Fruit fly (Drosophila melanogaster) whole organism, prepupa: Measurements from ENCODE around the gene st.

ENCODE experiments used
- Blimp-1 ChIP-seq: fragments of 200-800 bp; sonication (Bioruptor generic); optimal IDR thresholded peaks from 3 replicates; lab custom pipeline; 2017; ENCODE audit warnings: missing biosample characterization, missing genetic modification characterization, mild to moderate bottlenecking, moderate library complexity, missing genetic modification reagents
- CG10631 ChIP-seq: fragments of 200-800 bp; sonication (Bioruptor generic); optimal IDR thresholded peaks from 2 replicates; lab custom pipeline; 2016; ENCODE audit warnings: missing biosample characterization, missing genetic modification characterization
- CG11762 ChIP-seq: fragments of 200-800 bp; sonication (Bioruptor generic); optimal IDR thresholded peaks from 3 replicates; lab custom pipeline; 2016; ENCODE audit warnings: missing biosample characterization, missing genetic modification characterization; ENCODE audit not compliant: insufficient read depth
- CG11902 ChIP-seq: fragments of 200-800 bp; sonication (Bioruptor generic); optimal IDR thresholded peaks from 3 replicates; lab custom pipeline; 2016; ENCODE audit warnings: missing biosample characterization, missing genetic modification characterization
- CG15336 ChIP-seq: fragments of 200-800 bp; sonication (Bioruptor generic); IDR thresholded peaks from 2 replicates; pipeline ENCODE4 v1.3.6; 2022; ENCODE audit warnings: missing biosample characterization, missing genetic modification characterization
- CG1621 ChIP-seq: fragments of 200-800 bp; sonication (Bioruptor generic); optimal IDR thresholded peaks from 3 replicates; lab custom pipeline; 2018; ENCODE audit warnings: missing biosample characterization, mild to moderate bottlenecking, missing genetic modification characterization
- CG3032 ChIP-seq: fragments of 200-800 bp; optimal IDR thresholded peaks from 2 replicates; lab custom pipeline; 2019; ENCODE audit warnings: missing biosample characterization, mild to moderate bottlenecking, missing genetic modification characterization, moderate library complexity
- CG31627 ChIP-seq: fragments of 200-800 bp; sonication (Bioruptor generic); optimal IDR thresholded peaks from 3 replicates; lab custom pipeline; 2016; ENCODE audit warnings: missing biosample characterization, missing genetic modification characterization
- CG32006 ChIP-seq: fragments of 200-800 bp; sonication (Bioruptor generic); optimal IDR thresholded peaks from 3 replicates; lab custom pipeline; 2017; ENCODE audit warnings: missing biosample characterization, mild to moderate bottlenecking, missing genetic modification characterization
- CG34406 ChIP-seq: fragments of 200-800 bp; sonication (Bioruptor generic); optimal IDR thresholded peaks from 3 replicates; lab custom pipeline; 2016; ENCODE audit warnings: missing biosample characterization, missing genetic modification characterization
- CG4318 ChIP-seq: fragments of 200-800 bp; sonication (Bioruptor generic); optimal IDR thresholded peaks from 3 replicates; lab custom pipeline; 2017; ENCODE audit warnings: missing biosample characterization, mild to moderate bottlenecking, missing genetic modification characterization
- CG6163 ChIP-seq: fragments of 200-800 bp; sonication (Bioruptor generic); IDR thresholded peaks from 3 replicates; pipeline ENCODE4 v1.3.6; 2022; ENCODE audit warnings: missing biosample characterization, missing genetic modification characterization
- CG6276 ChIP-seq: fragments of 200-800 bp; sonication (Bioruptor generic); optimal IDR thresholded peaks from 2 replicates; lab custom pipeline; 2017; ENCODE audit warnings: missing biosample characterization, mild to moderate bottlenecking, missing genetic modification characterization
- CG6792 ChIP-seq: fragments of 200-800 bp; sonication (Bioruptor generic); optimal IDR thresholded peaks from 3 replicates; lab custom pipeline; 2016; ENCODE audit warnings: missing biosample characterization, missing genetic modification characterization
- CG6808 ChIP-seq: fragments of 200-800 bp; sonication (Bioruptor generic); optimal IDR thresholded peaks from 3 replicates; lab custom pipeline; 2017; ENCODE audit warnings: missing biosample characterization, missing genetic modification characterization, mild to moderate bottlenecking, moderate library complexity, missing genetic modification reagents
- CG6854 ChIP-seq: fragments of 200-800 bp; sonication (Bioruptor generic); optimal IDR thresholded peaks from 2 replicates; lab custom pipeline; 2017; ENCODE audit warnings: missing biosample characterization, mild to moderate bottlenecking, missing genetic modification characterization
- CG7368 ChIP-seq: fragments of 200-800 bp; sonication (Bioruptor generic); optimal IDR thresholded peaks from 3 replicates; lab custom pipeline; 2016; ENCODE audit warnings: missing biosample characterization, missing genetic modification characterization
- CG8119 ChIP-seq: fragments of 200-800 bp; sonication (Bioruptor generic); IDR thresholded peaks from 3 replicates; pipeline ENCODE4 v1.3.6; 2022; ENCODE audit warnings: missing biosample characterization, missing genetic modification characterization
- CG8632 ChIP-seq: fragments of 200-800 bp; sonication (Bioruptor generic); optimal IDR thresholded peaks from 3 replicates; lab custom pipeline; 2016; ENCODE audit warnings: missing biosample characterization, missing genetic modification characterization
- Eip75B ChIP-seq: fragments of 200-800 bp; sonication (Bioruptor generic); optimal IDR thresholded peaks from 3 replicates; lab custom pipeline; 2016; ENCODE audit warnings: missing biosample characterization, missing genetic modification characterization
- Eip78C ChIP-seq: fragments of 200-800 bp; sonication (Bioruptor generic); peaks from one replicate; lab custom pipeline; 2016; ENCODE audit warnings: missing biosample characterization, missing genetic modification characterization
- Eip93F ChIP-seq: fragments of 200-800 bp; sonication (Bioruptor generic); optimal IDR thresholded peaks from 2 replicates; lab custom pipeline; 2016; ENCODE audit warnings: missing biosample characterization, mild to moderate bottlenecking, missing genetic modification characterization
- Ets21C ChIP-seq: fragments of 200-800 bp; sonication (Bioruptor generic); optimal IDR thresholded peaks from 3 replicates; lab custom pipeline; 2016; ENCODE audit warnings: missing biosample characterization, missing genetic modification characterization
- Ets96B ChIP-seq: fragments of 200-800 bp; optimal IDR thresholded peaks from 2 replicates; lab custom pipeline; 2019; ENCODE audit warnings: missing biosample characterization, mild to moderate bottlenecking, missing genetic modification characterization, moderate library complexity
- Hr39 ChIP-seq: fragments of 200-800 bp; sonication (Bioruptor generic); optimal IDR thresholded peaks from 2 replicates; lab custom pipeline; 2016; ENCODE audit warnings: missing biosample characterization, missing genetic modification characterization
- Hr4 ChIP-seq: fragments of 200-800 bp; sonication (Bioruptor generic); optimal IDR thresholded peaks from 3 replicates; lab custom pipeline; 2016; ENCODE audit warnings: missing biosample characterization, missing genetic modification characterization
- Lpt ChIP-seq: fragments of 200-800 bp; sonication (Bioruptor generic); optimal IDR thresholded peaks from 3 replicates; lab custom pipeline; 2016; ENCODE audit warnings: missing biosample characterization, missing genetic modification characterization
- OdsH ChIP-seq: fragments of 200-800 bp; sonication (Bioruptor generic); optimal IDR thresholded peaks from 3 replicates; lab custom pipeline; 2016; ENCODE audit warnings: missing biosample characterization, missing genetic modification characterization
- Smox ChIP-seq: fragments of 200-800 bp; sonication (Bioruptor generic); optimal IDR thresholded peaks from 3 replicates; lab custom pipeline; 2016; ENCODE audit warnings: missing biosample characterization, missing genetic modification characterization
- Sox102F ChIP-seq: fragments of 200-800 bp; sonication (Bioruptor generic); optimal IDR thresholded peaks from 2 replicates; lab custom pipeline; 2016; ENCODE audit warnings: missing biosample characterization, mild to moderate bottlenecking, missing genetic modification characterization
- Sox15 ChIP-seq: fragments of 200-800 bp; sonication (Bioruptor generic); optimal IDR thresholded peaks from 3 replicates; lab custom pipeline; 2016; ENCODE audit warnings: missing biosample characterization, missing genetic modification characterization
- achi ChIP-seq: fragments of 200-800 bp; sonication (Bioruptor generic); optimal IDR thresholded peaks from 3 replicates; lab custom pipeline; 2016; ENCODE audit warnings: missing biosample characterization, missing genetic modification characterization
- acj6 ChIP-seq: fragments of 200-800 bp; sonication (Bioruptor generic); optimal IDR thresholded peaks from 3 replicates; lab custom pipeline; 2016; ENCODE audit warnings: missing biosample characterization, missing genetic modification characterization
- cyc ChIP-seq: fragments of 200-800 bp; sonication (Bioruptor generic); optimal IDR thresholded peaks from 3 replicates; lab custom pipeline; 2016; ENCODE audit warnings: missing biosample characterization, missing genetic modification characterization
- dac ChIP-seq: fragments of 200-800 bp; sonication (Bioruptor generic); optimal IDR thresholded peaks from 2 replicates; lab custom pipeline; 2017; ENCODE audit warnings: missing biosample characterization, mild to moderate bottlenecking, missing genetic modification characterization
- dsx ChIP-seq: fragments of 200-800 bp; optimal IDR thresholded peaks from 3 replicates; lab custom pipeline; 2019; ENCODE audit warnings: missing biosample characterization, mild to moderate bottlenecking, missing genetic modification characterization, moderate library complexity; ENCODE audit not compliant: poor library complexity, severe bottlenecking
- eg ChIP-seq: fragments of 200-800 bp; sonication (Bioruptor generic); IDR thresholded peaks from 3 replicates; pipeline ENCODE4 v1.3.6; 2022; ENCODE audit warnings: missing biosample characterization, missing genetic modification characterization
- esn ChIP-seq: fragments of 200-800 bp; sonication (Bioruptor generic); optimal IDR thresholded peaks from 2 replicates; lab custom pipeline; 2016; ENCODE audit warnings: missing biosample characterization, mild to moderate bottlenecking, missing genetic modification characterization, moderate library complexity
- fkh ChIP-seq: fragments of 200-800 bp; sonication (Bioruptor generic); optimal IDR thresholded peaks from 3 replicates; lab custom pipeline; 2017; ENCODE audit warnings: missing biosample characterization, mild to moderate bottlenecking, missing genetic modification characterization, moderate library complexity
- net ChIP-seq: fragments of 200-800 bp; sonication (Bioruptor generic); optimal IDR thresholded peaks from 3 replicates; lab custom pipeline; 2016; ENCODE audit warnings: missing biosample characterization, missing genetic modification characterization
- pdm3 ChIP-seq: fragments of 200-800 bp; sonication (Bioruptor generic); optimal IDR thresholded peaks from 3 replicates; lab custom pipeline; 2016; ENCODE audit warnings: missing biosample characterization, missing genetic modification characterization
- salr ChIP-seq, 2 experiments: fragments of 200-800 bp; sonication (Bioruptor generic); optimal IDR thresholded peaks; 3 replicates each; lab custom pipeline; 2016 to 2018; ENCODE audit warnings: missing biosample characterization in 2 of 2, missing genetic modification characterization in 2 of 2, mild to moderate bottlenecking in 1 of 2
- spab ChIP-seq: fragments of 200-800 bp; sonication (Bioruptor generic); optimal IDR thresholded peaks from 2 replicates; lab custom pipeline; 2017; ENCODE audit warnings: missing biosample characterization, mild to moderate bottlenecking, missing genetic modification characterization, missing genetic modification reagents
- ss ChIP-seq, 2 experiments: fragments of 200-800 bp; sonication (Bioruptor generic); optimal IDR thresholded peaks; 2 replicates in 1 of 2; 3 replicates in 1 of 2; lab custom pipeline; 2017 to 2018; ENCODE audit warnings: mild to moderate bottlenecking in 2 of 2, missing biosample characterization in 2 of 2, missing genetic modification characterization in 2 of 2, moderate library complexity in 1 of 2
- svp ChIP-seq: fragments of 200-800 bp; sonication (Bioruptor generic); peaks from one replicate; lab custom pipeline; 2016; ENCODE audit warnings: missing biosample characterization, missing genetic modification characterization
- vri ChIP-seq: fragments of 200-800 bp; sonication (Bioruptor generic); optimal IDR thresholded peaks from 3 replicates; lab custom pipeline; 2016; ENCODE audit warnings: missing biosample characterization, mild to moderate bottlenecking, missing genetic modification characterization

The st gene

dm6 chr3L:16478608-16479203 is 18.7 kb upstream of the st start:
- TF ChIP-seq salr (GFP tag; optimal IDR thresholded peaks at IDR 0.05; lab: Kevin White, UChicago), result no peak
- no peak for TF ChIP-seq CG34406 (GFP tag; lab: Kevin White, UChicago)
- TF ChIP-seq pdm3 (GFP tag; lab: Kevin White, UChicago), result no peak
- peak; percentile 99 for TF ChIP-seq dsx
- TF ChIP-seq OdsH (GFP tag; lab: Kevin White, UChicago), result no peak
- no peak for TF ChIP-seq dac (GFP tag; lab: Kevin White, UChicago)
- TF ChIP-seq CG6854, result no peak
- no peak for TF ChIP-seq CG15336
- peak; percentile 76 for TF ChIP-seq Eip78C
- TF ChIP-seq CG8119, result 0 out of 3 replicates have a peak, but pooled peaks have one; percentile 16
- no peak for TF ChIP-seq ss (GFP tag; optimal IDR thresholded peaks at IDR 0.05; lab: Kevin White, UChicago)
- peak; percentile 5 for TF ChIP-seq fkh (GFP tag; lab: Kevin White, UChicago)
- no peak for TF ChIP-seq spab (GFP tag; lab: Kevin White, UChicago)
- no peak for TF ChIP-seq CG6163
- TF ChIP-seq Ets96B (tag; lab: Kevin White, UChicago), result no peak
- no peak for TF ChIP-seq CG3032 (tag; lab: Kevin White, UChicago)
- TF ChIP-seq achi, result no peak
- no peak for TF ChIP-seq Lpt (GFP tag; lab: Kevin White, UChicago)

- peak; percentile 95 for TF ChIP-seq CG6163
- TF ChIP-seq dsx, result peak; percentile 88
- TF ChIP-seq CG1621 (tag; lab: Kevin White, UChicago), result peak; percentile 86
- TF ChIP-seq CG11762 (GFP tag; lab: Kevin White, UChicago), result peak; percentile 80
- peak; percentile 83 for TF ChIP-seq Hr39 (GFP tag; lab: Kevin White, UChicago)
- TF ChIP-seq CG6792, result peak; percentile 86
- peak; percentile 88 for TF ChIP-seq CG10631 (GFP tag; lab: Kevin White, UChicago)
- TF ChIP-seq CG8632 (GFP tag; lab: Kevin White, UChicago), result peak; percentile 80
- TF ChIP-seq Sox15 (GFP tag; lab: Kevin White, UChicago), result peak; percentile 79
- TF ChIP-seq CG6808, result peak; percentile 86
- TF ChIP-seq CG15336, result peak; percentile 93
- peak; percentile 7 for TF ChIP-seq Blimp-1 (GFP tag; lab: Kevin White, UChicago)
- peak; percentile 86 for TF ChIP-seq CG6276
- peak; percentile 80 for TF ChIP-seq Sox102F (GFP tag; lab: Kevin White, UChicago)
- peak; percentile 96 for TF ChIP-seq Hr4 (GFP tag; lab: Kevin White, UChicago)
- TF ChIP-seq Eip93F (GFP tag; lab: Kevin White, UChicago), result no peak
- peak; percentile 91 for TF ChIP-seq achi
- TF ChIP-seq cyc (GFP tag; lab: Kevin White, UChicago), result peak; percentile 82
- peak; percentile 83 for TF ChIP-seq CG31627
- TF ChIP-seq Eip75B (GFP tag; lab: Kevin White, UChicago), result peak; percentile 87
- peak; percentile 74 to 86 for TF ChIP-seq ss (GFP tag; optimal IDR thresholded peaks at IDR 0.05; lab: Kevin White, UChicago)
- TF ChIP-seq Smox (GFP tag; lab: Kevin White, UChicago), result peak; percentile 69
- peak; percentile 94 for TF ChIP-seq CG8119
- peak; percentile 38 for TF ChIP-seq CG6854
- TF ChIP-seq net (GFP tag; lab: Kevin White, UChicago), result peak; percentile 85
- TF ChIP-seq CG4318, result peak; percentile 91
- TF ChIP-seq acj6 (GFP tag; lab: Kevin White, UChicago), result peak; percentile 87
- TF ChIP-seq fkh (GFP tag; lab: Kevin White, UChicago), result peak; percentile 61
- TF ChIP-seq CG7368 (GFP tag; lab: Kevin White, UChicago), result peak; percentile 79
- TF ChIP-seq vri (GFP tag; lab: Kevin White, UChicago), result peak; percentile 53
- TF ChIP-seq dac (GFP tag; lab: Kevin White, UChicago), result peak; percentile 79
- TF ChIP-seq pdm3 (GFP tag; lab: Kevin White, UChicago), result peak; percentile 90
- peak; percentile 83 for TF ChIP-seq esn (GFP tag; lab: Kevin White, UChicago)
- TF ChIP-seq CG32006 (GFP tag; lab: Kevin White, UChicago), result peak; percentile 96
- TF ChIP-seq CG11902, result peak; percentile 77
- TF ChIP-seq eg (GFP tag; lab: Robert Waterston, UW), result peak; percentile 94
- peak; percentile 89 for TF ChIP-seq svp (GFP tag; lab: Kevin White, UChicago)
- peak; percentile 59 for TF ChIP-seq Ets21C
Observed at dm6 chr3L:16480408-16481193, 16.9 kb upstream of the st start.
